Fruit fly (Drosophila melanogaster) whole organism, embryonic: Measurements from ENCODE around the gene CG12947.
A peak's percentile ranks its signal among the peaks of the same experiment; 100 is the strongest.

Source experiments
- Bteb2 ChIP-seq: fragments of 200-800 bp; sonication (Bioruptor generic); optimal IDR thresholded peaks from 2 replicates; lab custom pipeline; 2016; ENCODE audit warnings: missing biosample characterization, missing genetic modification characterization
- CG12299 ChIP-seq: fragments of 200-800 bp; sonication (Bioruptor generic); optimal IDR thresholded peaks from 2 replicates; lab custom pipeline; 2018; ENCODE audit warnings: missing biosample characterization, mild to moderate bottlenecking, missing genetic modification characterization
- CG15479 ChIP-seq: fragments of 200-800 bp; sonication (Bioruptor generic); optimal IDR thresholded peaks from 3 replicates; lab custom pipeline; 2019; ENCODE audit warnings: missing biosample characterization, mild to moderate bottlenecking, missing genetic modification characterization, moderate library complexity
- CG17829 ChIP-seq: fragments of 200-800 bp; optimal IDR thresholded peaks from 2 replicates; lab custom pipeline; 2019; ENCODE audit warnings: missing biosample characterization, mild to moderate bottlenecking, missing genetic modification characterization, moderate library complexity
- CG2202 ChIP-seq: fragments of 200-800 bp; sonication (Bioruptor generic); optimal IDR thresholded peaks from 2 replicates; lab custom pipeline; 2018; ENCODE audit warnings: missing biosample characterization, mild to moderate bottlenecking, missing genetic modification characterization
- CG30403 ChIP-seq: fragments of 200-800 bp; sonication (Bioruptor generic); optimal IDR thresholded peaks from 3 replicates; lab custom pipeline; 2016; ENCODE audit warnings: missing biosample characterization, missing genetic modification characterization
- CG3163 ChIP-seq: fragments of 200-800 bp; sonication (Bioruptor generic); optimal IDR thresholded peaks from 3 replicates; lab custom pipeline; 2016; ENCODE audit warnings: missing biosample characterization, missing genetic modification characterization
- CG34422 ChIP-seq: fragments of 200-800 bp; sonication (Bioruptor generic); IDR thresholded peaks from 3 replicates; pipeline ENCODE4 v1.3.6; 2022; ENCODE audit warnings: missing biosample characterization, missing genetic modification characterization
- CG4617 ChIP-seq: fragments of 200-800 bp; sonication (Bioruptor generic); optimal IDR thresholded peaks from 3 replicates; lab custom pipeline; 2016; ENCODE audit warnings: missing biosample characterization, missing genetic modification characterization, borderline replicate concordance
- CG6175 ChIP-seq: fragments of 200-800 bp; sonication (Bioruptor generic); IDR thresholded peaks from 3 replicates; pipeline ENCODE4 v1.3.6; 2022; ENCODE audit warnings: missing biosample characterization, missing genetic modification characterization
- CG7987 ChIP-seq: fragments of 200-800 bp; sonication (Bioruptor generic); optimal IDR thresholded peaks from 2 replicates; lab custom pipeline; 2018; ENCODE audit warnings: missing biosample characterization, mild to moderate bottlenecking, missing genetic modification characterization, moderate library complexity
- CG8924 ChIP-seq: fragments of 200-800 bp; optimal IDR thresholded peaks from 3 replicates; lab custom pipeline; 2019; ENCODE audit warnings: missing biosample characterization, mild to moderate bottlenecking, missing genetic modification characterization, moderate library complexity
- CG9932 ChIP-seq: fragments of 200-800 bp; sonication (Bioruptor generic); IDR thresholded peaks from 2 replicates; pipeline ENCODE4 v1.3.6; 2022; ENCODE audit warnings: missing biosample characterization, missing genetic modification characterization
- CrebB ChIP-seq: fragments of 200-800 bp; sonication (Bioruptor generic); optimal IDR thresholded peaks from 3 replicates; lab custom pipeline; 2018; ENCODE audit warnings: missing biosample characterization, mild to moderate bottlenecking, missing genetic modification characterization
- D ChIP-seq, 2 experiments: fragments of 200-800 bp in 1 of 2; fragments of >200 bp in 1 of 2; sonication (Bioruptor generic) in 1 of 2; optimal IDR thresholded peaks; 2 replicates in 1 of 2; 3 replicates in 1 of 2; lab custom pipeline; 2017; ENCODE audit warnings: mild to moderate bottlenecking in 1 of 2, missing biosample characterization in 1 of 2, missing genetic modification characterization in 1 of 2, missing genetic modification reagents in 1 of 2
- D19A ChIP-seq: fragments of 200-800 bp; optimal IDR thresholded peaks from 3 replicates; lab custom pipeline; 2019; ENCODE audit warnings: missing biosample characterization, mild to moderate bottlenecking, missing genetic modification characterization, moderate library complexity
- Dbx ChIP-seq: fragments of 200-800 bp; sonication (Bioruptor generic); IDR thresholded peaks from 3 replicates; pipeline ENCODE4 v1.3.6; 2022; ENCODE audit warnings: missing biosample characterization, missing genetic modification characterization
- Drgx ChIP-seq: fragments of 200-800 bp; sonication (Bioruptor generic); IDR thresholded peaks from 2 replicates; pipeline ENCODE4 v1.3.6; 2022; ENCODE audit warnings: missing biosample characterization, missing genetic modification characterization
- ERR ChIP-seq: fragments of 200-800 bp; sonication (Bioruptor generic); optimal IDR thresholded peaks from 2 replicates; lab custom pipeline; 2016; ENCODE audit warnings: missing biosample characterization, missing genetic modification characterization
- Ets65A ChIP-seq: fragments of 200-800 bp; sonication (Bioruptor generic); peaks from one replicate; lab custom pipeline; 2016; ENCODE audit warnings: missing biosample characterization, missing genetic modification characterization
- Ets97D ChIP-seq: fragments of 200-800 bp; sonication (Bioruptor generic); optimal IDR thresholded peaks from 3 replicates; lab custom pipeline; 2016; ENCODE audit warnings: missing biosample characterization, missing genetic modification characterization
- Fer2 ChIP-seq: fragments of 200-800 bp; sonication (Bioruptor generic); optimal IDR thresholded peaks from 2 replicates; lab custom pipeline; 2018; ENCODE audit warnings: missing biosample characterization, mild to moderate bottlenecking, missing genetic modification characterization, moderate library complexity
- HLH54F ChIP-seq: fragments of 200-800 bp; sonication (Bioruptor generic); optimal IDR thresholded peaks from 3 replicates; lab custom pipeline; 2016; ENCODE audit warnings: missing biosample characterization, missing genetic modification characterization
- Hr39 ChIP-seq: fragments of >200 bp; optimal IDR thresholded peaks from 2 replicates; lab custom pipeline; 2017
- Hr51 ChIP-seq, 2 experiments: fragments of 200-800 bp; sonication (Bioruptor generic); optimal IDR thresholded peaks; 2 replicates in 1 of 2; 3 replicates in 1 of 2; lab custom pipeline; 2016 to 2018; ENCODE audit warnings: missing biosample characterization in 2 of 2, missing genetic modification characterization in 2 of 2, mild to moderate bottlenecking in 1 of 2, moderate library complexity in 1 of 2
- Med ChIP-seq: fragments of 200-800 bp; sonication (Bioruptor generic); peaks from one replicate; lab custom pipeline; 2016; ENCODE audit warnings: missing biosample characterization, missing genetic modification characterization, mild to moderate bottlenecking, inconsistent platforms, moderate library complexity
- Scr ChIP-seq: fragments of 200-800 bp; sonication (Bioruptor generic); IDR thresholded peaks from 2 replicates; pipeline ENCODE4 v1.3.6; 2022; ENCODE audit warnings: missing biosample characterization, missing genetic modification characterization; ENCODE audit not compliant: partially characterized antibody
- Ssrp ChIP-seq: fragments of 200-800 bp; sonication (Bioruptor generic); optimal IDR thresholded peaks from 2 replicates; lab custom pipeline; 2018; ENCODE audit warnings: missing biosample characterization, mild to moderate bottlenecking, missing genetic modification characterization, moderate library complexity
- Usf ChIP-seq: fragments of 200-800 bp; sonication (Bioruptor generic); optimal IDR thresholded peaks from 2 replicates; lab custom pipeline; 2017; ENCODE audit warnings: missing genotype, missing biosample characterization, missing genetic modification characterization
- Xrp1 ChIP-seq: fragments of 200-800 bp; sonication (Bioruptor generic); IDR thresholded peaks from 2 replicates; pipeline ENCODE4 v1.3.6; 2022; ENCODE audit warnings: missing biosample characterization, missing genetic modification characterization
- ac ChIP-seq: fragments of 200-800 bp; sonication (Bioruptor generic); optimal IDR thresholded peaks from 3 replicates; lab custom pipeline; 2017; ENCODE audit warnings: missing biosample characterization, mild to moderate bottlenecking, missing genetic modification characterization
- al ChIP-seq: fragments of 200-800 bp; sonication (Bioruptor generic); IDR thresholded peaks from 2 replicates; pipeline ENCODE4 v1.3.6; 2022; ENCODE audit warnings: missing biosample characterization, missing genetic modification characterization
- ap ChIP-seq: fragments of 200-800 bp; sonication (Bioruptor generic); IDR thresholded peaks from 2 replicates; pipeline ENCODE4 v1.3.6; 2022; ENCODE audit warnings: missing biosample characterization, missing genetic modification characterization
- bsh ChIP-seq, 2 experiments: fragments of 200-800 bp; sonication (Bioruptor generic); optimal IDR thresholded peaks; 2 replicates each; lab custom pipeline; 2017 to 2018; ENCODE audit warnings: mild to moderate bottlenecking in 2 of 2, missing biosample characterization in 2 of 2, missing genetic modification characterization in 2 of 2, moderate library complexity in 1 of 2
- chm ChIP-seq: fragments of 200-800 bp; sonication (Bioruptor generic); IDR thresholded peaks from 2 replicates; pipeline ENCODE4 v1.3.6; 2022; ENCODE audit warnings: missing biosample characterization, missing genetic modification characterization
- corto ChIP-seq: fragments of 200-800 bp; sonication (Bioruptor generic); optimal IDR thresholded peaks from 2 replicates; lab custom pipeline; 2016; ENCODE audit warnings: missing biosample characterization, mild to moderate bottlenecking, missing genetic modification characterization, moderate library complexity
- ems ChIP-seq: fragments of 200-800 bp; sonication (Bioruptor generic); optimal IDR thresholded peaks from 3 replicates; lab custom pipeline; 2016; ENCODE audit warnings: missing biosample characterization, missing genetic modification characterization
- exex ChIP-seq: fragments of 200-800 bp; sonication (Bioruptor generic); optimal IDR thresholded peaks from 4 replicates; lab custom pipeline; 2018; ENCODE audit warnings: missing biosample characterization, mild to moderate bottlenecking, missing genetic modification characterization, moderate library complexity
- gem ChIP-seq: fragments of 200-800 bp; sonication (Bioruptor generic); optimal IDR thresholded peaks from 2 replicates; lab custom pipeline; 2019; ENCODE audit warnings: missing biosample characterization, mild to moderate bottlenecking, missing genetic modification characterization, moderate library complexity
- gfzf ChIP-seq: fragments of 200-800 bp; sonication (Bioruptor generic); optimal IDR thresholded peaks from 2 replicates; lab custom pipeline; 2016; ENCODE audit warnings: missing biosample characterization, mild to moderate bottlenecking, missing genetic modification characterization, moderate library complexity
- inv ChIP-seq: fragments of 200-800 bp; sonication (Bioruptor generic); IDR thresholded peaks from 2 replicates; pipeline ENCODE4 v1.3.6; 2022; ENCODE audit warnings: missing biosample characterization, missing genetic modification characterization; ENCODE audit not compliant: partially characterized antibody
- lmd ChIP-seq: fragments of 200-800 bp; sonication (Bioruptor generic); IDR thresholded peaks from 2 replicates; pipeline ENCODE4 v1.3.6; 2022; ENCODE audit warnings: missing biosample characterization, missing genetic modification characterization
- mld ChIP-seq: fragments of 200-800 bp; sonication (Bioruptor generic); IDR thresholded peaks from 3 replicates; pipeline ENCODE4 v1.3.6; 2022; ENCODE audit warnings: missing biosample characterization, missing genetic modification characterization; ENCODE audit not compliant: partially characterized antibody
- p53 ChIP-seq: fragments of 200-800 bp; sonication (Bioruptor generic); optimal IDR thresholded peaks from 2 replicates; lab custom pipeline; 2016; ENCODE audit warnings: missing biosample characterization, missing genetic modification characterization
- sc ChIP-seq, 3 experiments: fragments of >200 bp in 2 of 3; fragments of 200-800 bp in 1 of 3; sonication (Bioruptor generic) in 1 of 3; optimal IDR thresholded peaks; 2 replicates in 2 of 3; 3 replicates in 1 of 3; lab custom pipeline; 2017; ENCODE audit warnings: mild to moderate bottlenecking in 1 of 3, missing biosample characterization in 1 of 3, missing genetic modification characterization in 1 of 3, missing genetic modification reagents in 1 of 3
- trh ChIP-seq: fragments of 200-800 bp; sonication (Bioruptor generic); optimal IDR thresholded peaks from 2 replicates; lab custom pipeline; 2016; ENCODE audit warnings: missing biosample characterization, missing genetic modification characterization
- vfl ChIP-seq: fragments of 200-800 bp; sonication (Bioruptor generic); optimal IDR thresholded peaks from 2 replicates; lab custom pipeline; 2016; ENCODE audit warnings: missing biosample characterization, missing genetic modification characterization
- vnd ChIP-seq: fragments of 200-800 bp; sonication (Bioruptor generic); IDR thresholded peaks from 3 replicates; pipeline ENCODE4 v1.3.6; 2022; ENCODE audit warnings: missing biosample characterization, missing genetic modification characterization; ENCODE audit not compliant: partially characterized antibody
- zfh2 ChIP-seq: fragments of 200-800 bp; sonication (Bioruptor generic); optimal IDR thresholded peaks from 2 replicates; lab custom pipeline; 2016; ENCODE audit warnings: missing biosample characterization, missing genetic modification characterization

The CG12947 gene

dm6 chr3R:9779764-9780163 is at the start of gene CG12947:
Gene CG12947, plus strand, starts transcription at chr3R:9780064.
- TF ChIP-seq chm (GFP tag; lab: Robert Waterston, UW) (0 out of 2 replicates have a peak, but pooled peaks have one; percentile 12), CG8924 (tag; lab: Kevin White, UChicago) (no peak), CG4617 (GFP tag; lab: Kevin White, UChicago) (no peak), ap (no peak), CG3163 (GFP tag; lab: Kevin White, UChicago) (peak; percentile 26), Dbx (GFP tag; lab: Robert Waterston, UW) (0 out of 3 replicates have a peak, but pooled peaks have one; percentile 14), Scr (peak; percentile 11; the same call in 1 of the 2 replicates), CG30403 (no peak), exex (tag; lab: Kevin White, UChicago) (no peak), Drgx (0 out of 2 replicates have a peak, but pooled peaks have one; percentile 21), Med (GFP tag; lab: Kevin White, UChicago) (peak; percentile 51), CG7987 (GFP tag; lab: Kevin White, UChicago) (no peak), trh (no peak), ac (GFP tag; lab: Kevin White, UChicago) (no peak), Usf (GFP tag; lab: Kevin White, UChicago) (no peak), vfl (GFP tag; lab: Kevin White, UChicago) (no peak), Ets65A (GFP tag; lab: Kevin White, UChicago) (no peak), CrebB (no peak), ems (GFP tag; lab: Kevin White, UChicago) (no peak), gfzf (GFP tag; lab: Kevin White, UChicago) (no peak), Ssrp (tag; lab: Kevin White, UChicago) (no peak), mld (GFP tag; lab: Robert Waterston, UW) (no peak), HLH54F (GFP tag; lab: Kevin White, UChicago) (no peak), vnd (GFP tag; lab: Robert Waterston, UW) (no peak), zfh2 (GFP tag; lab: Kevin White, UChicago) (no peak), Bteb2 (GFP tag; lab: Kevin White, UChicago) (no peak), CG34422 (0 out of 3 replicates have a peak, but pooled peaks have one; percentile 16), CG12299 (no peak), lmd (GFP tag; lab: Robert Waterston, UW) (no peak), CG2202 (tag; lab: Kevin White, UChicago) (no peak), inv (GFP tag; lab: Robert Waterston, UW) (no peak), bsh (GFP tag; optimal IDR thresholded peaks at IDR 0.05; lab: Kevin White, UChicago) (no peak), CG15479 (GFP tag; lab: Kevin White, UChicago) (no peak), CG6175 (GFP tag; lab: Robert Waterston, UW) (0 out of 3 replicates have a peak, but pooled peaks have one; percentile 45), D19A (tag; lab: Kevin White, UChicago) (no peak), CG9932 (GFP tag; lab: Robert Waterston, UW) (0 out of 2 replicates have a peak, but pooled peaks have one; percentile 11), Xrp1 (GFP tag; lab: Robert Waterston, UW) (no peak), al (no peak), Hr39 (lab: Kevin White, UChicago) (no peak), Fer2 (tag; lab: Kevin White, UChicago) (no peak), corto (GFP tag; lab: Kevin White, UChicago) (no peak), Ets97D (GFP tag; lab: Kevin White, UChicago) (no peak), Hr51 (GFP tag; optimal IDR thresholded peaks at IDR 0.05; lab: Kevin White, UChicago) (no peak), CG17829 (tag; lab: Kevin White, UChicago) (no peak), gem (tag; lab: Kevin White, UChicago) (no peak), D (optimal IDR thresholded peaks at IDR 0.05; lab: Kevin White, UChicago) (no peak), D (GFP tag; optimal IDR thresholded peaks at IDR 0.05; lab: Kevin White, UChicago) (no peak), p53 (no peak), ERR (GFP tag; lab: Kevin White, UChicago) (no peak), sc (optimal IDR thresholded peaks at IDR 0.05; lab: Kevin White, UChicago) (no peak), sc (GFP tag; optimal IDR thresholded peaks at IDR 0.05; lab: Kevin White, UChicago) (no peak)
